Fruit fly (Drosophila melanogaster) whole organism, wandering third instar larva: ENCODE measurements around the gene CG43739.

Experiments used
- CG32264 ChIP-seq: fragments of 200-800 bp; sonication (Bioruptor generic); optimal IDR thresholded peaks from 2 replicates; lab custom pipeline; 2016; ENCODE audit warnings: missing biosample characterization, missing genetic modification characterization
- brk ChIP-seq: fragments of 200-800 bp; sonication (Bioruptor generic); optimal IDR thresholded peaks from 2 replicates; lab custom pipeline; 2016; ENCODE audit warnings: missing biosample characterization, mild to moderate bottlenecking, missing genetic modification characterization
- dl ChIP-seq, 2 experiments: fragments of 175-275, 200-275 bp in 1 of 2; fragments of 200-275 bp in 1 of 2; sonication (Bioruptor generic); optimal IDR thresholded peaks; lab custom pipeline; 2018; ENCODE audit warnings: mild to moderate bottlenecking in 2 of 2, missing biosample characterization in 2 of 2, missing genetic modification characterization in 2 of 2, moderate library complexity in 2 of 2; ENCODE audit not compliant: partially characterized antibody in 2 of 2, insufficient read depth in 1 of 2
- dsf ChIP-seq: sonication (Bioruptor generic); optimal IDR thresholded peaks from 2 replicates; lab custom pipeline; 2016; ENCODE audit warnings: missing biosample characterization, missing genetic modification characterization, borderline replicate concordance
- h ChIP-seq: fragments of 200-800 bp; sonication (Bioruptor generic); optimal IDR thresholded peaks from 3 replicates; lab custom pipeline; 2016; ENCODE audit warnings: missing biosample characterization, mild to moderate bottlenecking, missing genetic modification characterization
- pan ChIP-seq: fragments of >200 bp; optimal IDR thresholded peaks from 2 replicates; lab custom pipeline; 2017
- psq ChIP-seq: fragments of 200-800 bp; sonication (Bioruptor generic); optimal IDR thresholded peaks from 3 replicates; lab custom pipeline; 2017; ENCODE audit warnings: missing biosample characterization, mild to moderate bottlenecking, missing genetic modification characterization, moderate library complexity

dm6 chr2L:20883097-20883496 is 35.6 kb downstream of the CG43739 start:
- TF ChIP-seq brk (no peak), CG32264 (GFP tag; lab: Kevin White, UChicago) (no peak), psq (GFP tag; lab: Kevin White, UChicago) (no peak), pan (lab: Kevin White, UChicago) (no peak), dsf (GFP tag; lab: Kevin White, UChicago) (no peak), h (GFP tag; lab: Kevin White, UChicago) (no peak), dl (GFP tag; optimal IDR thresholded peaks at IDR 0.05; lab: Kevin White, UChicago; ENCODE audit: insufficient read depth in 1 of 2, partially characterized antibody in 2 of 2) (no peak)
